Fruit fly (Drosophila melanogaster) whole organism, wandering third instar larva: Measurements from ENCODE around the gene pall.

Experiments used
- Abd-B ChIP-seq: fragments of >200 bp; optimal IDR thresholded peaks from 2 replicates; lab custom pipeline; 2017; ENCODE audit warnings: missing biosample characterization, missing genetic modification characterization
- CG32264 ChIP-seq: fragments of 200-800 bp; sonication (Bioruptor generic); optimal IDR thresholded peaks from 2 replicates; lab custom pipeline; 2016; ENCODE audit warnings: missing biosample characterization, missing genetic modification characterization
- CG9705 ChIP-seq: fragments of 200-800 bp; sonication (Bioruptor generic); optimal IDR thresholded peaks from 2 replicates; lab custom pipeline; 2018; ENCODE audit warnings: missing biosample characterization, mild to moderate bottlenecking, missing genetic modification characterization
- CrebA ChIP-seq: fragments of 200-800 bp; sonication (Bioruptor generic); optimal IDR thresholded peaks from 2 replicates; lab custom pipeline; 2016; ENCODE audit warnings: missing biosample characterization, mild to moderate bottlenecking, missing genetic modification characterization, borderline replicate concordance
- Dfd ChIP-seq: fragments of >200 bp; optimal IDR thresholded peaks from 2 replicates; lab custom pipeline; 2017; ENCODE audit warnings: missing biosample characterization, missing genetic modification characterization
- Dif ChIP-seq: fragments of 200-275, 200-300 bp; sonication (Bioruptor generic); optimal IDR thresholded peaks from 2 replicates; lab custom pipeline; 2018; ENCODE audit warnings: missing biosample characterization, missing genetic modification characterization; ENCODE audit not compliant: partially characterized antibody
- GATAd ChIP-seq: sonication (Bioruptor generic); optimal IDR thresholded peaks from 2 replicates; lab custom pipeline; 2016; ENCODE audit warnings: missing biosample characterization, missing genetic modification characterization
- HLH106 ChIP-seq: fragments of 200-800 bp; optimal IDR thresholded peaks from 3 replicates; lab custom pipeline; 2019; ENCODE audit warnings: missing biosample characterization, mild to moderate bottlenecking, missing genetic modification characterization, moderate library complexity
- Hnf4 ChIP-seq: fragments of 200-800 bp; sonication (Bioruptor generic); optimal IDR thresholded peaks from 2 replicates; lab custom pipeline; 2016; ENCODE audit warnings: missing biosample characterization, mild to moderate bottlenecking, missing genetic modification characterization
- Hr78 ChIP-seq: fragments of >200 bp; optimal IDR thresholded peaks from 2 replicates; lab custom pipeline; 2017; ENCODE audit warnings: missing biosample characterization, missing genetic modification characterization
- Hr83 ChIP-seq: fragments of 200-300 bp; sonication (Bioruptor generic); optimal IDR thresholded peaks from 2 replicates; lab custom pipeline; 2016; ENCODE audit warnings: missing biosample characterization, mild to moderate bottlenecking, missing genetic modification characterization, moderate library complexity; ENCODE audit not compliant: poor library complexity, severe bottlenecking
- Jra ChIP-seq: sonication (Bioruptor generic); optimal IDR thresholded peaks from 2 replicates; lab custom pipeline; 2016; ENCODE audit warnings: missing biosample characterization, missing genetic modification characterization
- Mio ChIP-seq: sonication (Bioruptor generic); optimal IDR thresholded peaks from 2 replicates; lab custom pipeline; 2016; ENCODE audit warnings: missing biosample characterization, missing genetic modification characterization
- Myc ChIP-seq: fragments of >200 bp; optimal IDR thresholded peaks from 2 replicates; lab custom pipeline; 2017
- N ChIP-seq: fragments of >200 bp; optimal IDR thresholded peaks from 2 replicates; lab custom pipeline; 2018; ENCODE audit warnings: missing biosample characterization, missing external identifiers, missing genetic modification characterization
- OdsH ChIP-seq: fragments of 200-800 bp; sonication (Bioruptor generic); optimal IDR thresholded peaks from 2 replicates; lab custom pipeline; 2016; ENCODE audit warnings: missing biosample characterization, mild to moderate bottlenecking, missing genetic modification characterization
- Rel ChIP-seq, 2 experiments: fragments of 200-800 bp; sonication (Bioruptor generic) in 1 of 2; optimal IDR thresholded peaks; 2 replicates in 1 of 2; 3 replicates in 1 of 2; lab custom pipeline; 2016 to 2019; ENCODE audit warnings: mild to moderate bottlenecking in 2 of 2, missing biosample characterization in 2 of 2, missing genetic modification characterization in 2 of 2, moderate library complexity in 1 of 2
- Sp1 ChIP-seq: fragments of 200-800 bp; sonication (Bioruptor generic); optimal IDR thresholded peaks from 3 replicates; lab custom pipeline; 2019; ENCODE audit warnings: missing biosample characterization, mild to moderate bottlenecking, missing genetic modification characterization, moderate library complexity
- Vsx2 ChIP-seq: fragments of 200-300, 225-300 bp; sonication (Bioruptor generic); optimal IDR thresholded peaks from 2 replicates; lab custom pipeline; 2018; ENCODE audit warnings: missing biosample characterization, missing genetic modification characterization; ENCODE audit not compliant: partially characterized antibody
- br ChIP-seq: fragments of 200-800 bp; sonication (Bioruptor generic); optimal IDR thresholded peaks from 2 replicates; lab custom pipeline; 2016; ENCODE audit warnings: missing biosample characterization, missing genetic modification characterization
- brk ChIP-seq: fragments of 200-800 bp; sonication (Bioruptor generic); optimal IDR thresholded peaks from 2 replicates; lab custom pipeline; 2016; ENCODE audit warnings: missing biosample characterization, mild to moderate bottlenecking, missing genetic modification characterization
- dl ChIP-seq, 2 experiments: fragments of 175-275, 200-275 bp in 1 of 2; fragments of 200-275 bp in 1 of 2; sonication (Bioruptor generic); optimal IDR thresholded peaks; lab custom pipeline; 2018; ENCODE audit warnings: mild to moderate bottlenecking in 2 of 2, missing biosample characterization in 2 of 2, missing genetic modification characterization in 2 of 2, moderate library complexity in 2 of 2; ENCODE audit not compliant: partially characterized antibody in 2 of 2, insufficient read depth in 1 of 2
- dmrt93B ChIP-seq: fragments of 200-800 bp; sonication (Bioruptor generic); optimal IDR thresholded peaks from 2 replicates; lab custom pipeline; 2018; ENCODE audit warnings: missing biosample characterization, mild to moderate bottlenecking, missing genetic modification characterization
- dsf ChIP-seq: sonication (Bioruptor generic); optimal IDR thresholded peaks from 2 replicates; lab custom pipeline; 2016; ENCODE audit warnings: missing biosample characterization, missing genetic modification characterization, borderline replicate concordance
- ey ChIP-seq: fragments of 200-800 bp; sonication (Bioruptor generic); optimal IDR thresholded peaks from 2 replicates; lab custom pipeline; 2016; ENCODE audit warnings: missing biosample characterization, missing genetic modification characterization
- foxo ChIP-seq, 2 experiments: fragments of 200-800 bp; sonication (Bioruptor generic); optimal IDR thresholded peaks; 2 replicates in 1 of 2; 3 replicates in 1 of 2; lab custom pipeline; 2016 to 2017; ENCODE audit warnings: missing biosample characterization in 2 of 2, missing genetic modification characterization in 2 of 2
- fru ChIP-seq: fragments of 200-800 bp; sonication (Bioruptor generic); optimal IDR thresholded peaks from 3 replicates; lab custom pipeline; 2016; ENCODE audit warnings: missing biosample characterization, mild to moderate bottlenecking, missing genetic modification characterization
- h ChIP-seq: fragments of 200-800 bp; sonication (Bioruptor generic); optimal IDR thresholded peaks from 3 replicates; lab custom pipeline; 2016; ENCODE audit warnings: missing biosample characterization, mild to moderate bottlenecking, missing genetic modification characterization
- jim ChIP-seq: fragments of 175-275, 200-325 bp; sonication (Bioruptor generic); optimal IDR thresholded peaks from 2 replicates; lab custom pipeline; 2016; ENCODE audit warnings: missing biosample characterization, mild to moderate bottlenecking, missing genetic modification characterization
- lola ChIP-seq: fragments of >200 bp; optimal IDR thresholded peaks from 2 replicates; lab custom pipeline; 2017; ENCODE audit warnings: missing biosample characterization, missing genetic modification characterization
- pan ChIP-seq: fragments of >200 bp; optimal IDR thresholded peaks from 2 replicates; lab custom pipeline; 2017
- psq ChIP-seq: fragments of 200-800 bp; sonication (Bioruptor generic); optimal IDR thresholded peaks from 3 replicates; lab custom pipeline; 2017; ENCODE audit warnings: missing biosample characterization, mild to moderate bottlenecking, missing genetic modification characterization, moderate library complexity
- rgr ChIP-seq: fragments of 200-800 bp; sonication (Bioruptor generic); optimal IDR thresholded peaks from 3 replicates; lab custom pipeline; 2016; ENCODE audit warnings: missing biosample characterization, mild to moderate bottlenecking, missing genetic modification characterization
- sage ChIP-seq: fragments of 200-800 bp; sonication (Bioruptor generic); optimal IDR thresholded peaks from 2 replicates; lab custom pipeline; 2016; ENCODE audit warnings: missing biosample characterization, mild to moderate bottlenecking, missing genetic modification characterization
- sv ChIP-seq: fragments of 200-800 bp; sonication (Bioruptor generic); optimal IDR thresholded peaks from 3 replicates; lab custom pipeline; 2016; ENCODE audit warnings: missing biosample characterization, missing genetic modification characterization
- tai ChIP-seq: sonication (Bioruptor generic); optimal IDR thresholded peaks from 2 replicates; lab custom pipeline; 2016; ENCODE audit warnings: missing biosample characterization, missing genetic modification characterization
- woc ChIP-seq: sonication (Bioruptor generic); optimal IDR thresholded peaks from 2 replicates; lab custom pipeline; 2016; ENCODE audit warnings: missing biosample characterization, mild to moderate bottlenecking, missing genetic modification characterization

Gene pall

DNA sequence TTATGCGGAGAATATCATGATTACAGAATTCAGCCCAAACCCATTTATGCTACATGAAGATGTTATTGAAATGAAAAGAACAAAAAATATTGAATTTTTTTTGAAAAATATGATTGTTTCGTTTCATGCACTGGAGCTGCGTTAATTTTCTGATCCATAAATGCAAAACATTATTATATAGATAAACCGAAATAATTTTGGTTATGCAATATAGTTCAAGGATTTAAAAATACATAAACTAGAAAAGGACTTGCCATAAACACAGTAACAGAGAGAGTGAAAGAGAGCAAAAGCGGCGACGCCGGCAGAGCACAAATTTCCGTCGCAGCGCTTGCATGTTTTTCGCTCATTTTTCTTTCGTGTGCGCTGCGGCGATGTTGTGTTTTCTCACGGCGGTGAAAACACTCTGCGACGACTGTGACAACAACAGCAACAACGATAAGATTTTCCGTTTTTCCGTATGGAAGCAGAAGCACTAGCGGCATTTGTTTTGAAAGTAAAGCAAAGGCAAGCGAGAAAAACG, 25.3 kb downstream of the pall start:
- TF ChIP-seq Sp1 (peak; percentile 94), CG9705 (GFP tag; lab: Kevin White, UChicago) (peak; percentile 81), woc (GFP tag; lab: Kevin White, UChicago) (peak; percentile 89), rgr (peak; percentile 73), br (GFP tag; lab: Kevin White, UChicago) (peak; percentile 83), sv (GFP tag; lab: Kevin White, UChicago) (peak; percentile 70), CG32264 (GFP tag; lab: Kevin White, UChicago) (peak; percentile 50), Abd-B (GFP tag; lab: Kevin White, UChicago) (no peak), Jra (GFP tag; lab: Kevin White, UChicago) (peak; percentile 24), CrebA (GFP tag; lab: Kevin White, UChicago) (no peak), Rel (GFP tag; optimal IDR thresholded peaks at IDR 0.05; lab: Kevin White, UChicago) (no peak), Rel (tag; optimal IDR thresholded peaks at IDR 0.05; lab: Kevin White, UChicago) (peak; percentile 61), jim (no peak), ey (GFP tag; lab: Kevin White, UChicago) (peak; percentile 76), dsf (peak; percentile 26), Hnf4 (GFP tag; lab: Kevin White, UChicago) (peak; percentile 62), h (peak; percentile 89), foxo (GFP tag; optimal IDR thresholded peaks at IDR 0.05; lab: Kevin White, UChicago) (peak; percentile 0 to 86), HLH106 (tag; lab: Kevin White, UChicago) (peak; percentile 88), fru (peak; percentile 89), tai (peak; percentile 61), OdsH (GFP tag; lab: Kevin White, UChicago) (peak; percentile 78), N (GFP tag; lab: Kevin White, UChicago) (no peak), Hr78 (no peak), sage (GFP tag; lab: Kevin White, UChicago) (peak; percentile 82), pan (no peak), Hr83 (no peak), Myc (lab: Kevin White, UChicago) (no peak), Mio (GFP tag; lab: Kevin White, UChicago) (no peak), GATAd (GFP tag; lab: Kevin White, UChicago) (no peak), Dfd (GFP tag; lab: Kevin White, UChicago) (no peak), Dif (GFP tag; lab: Kevin White, UChicago) (no peak), Vsx2 (GFP tag; lab: Kevin White, UChicago) (no peak), psq (GFP tag; lab: Kevin White, UChicago) (peak; percentile 61), lola (GFP tag; lab: Kevin White, UChicago) (no peak), dmrt93B (peak; percentile 79), dl (GFP tag; optimal IDR thresholded peaks at IDR 0.05; lab: Kevin White, UChicago; ENCODE audit: insufficient read depth in 1 of 2, partially characterized antibody in 2 of 2) (no peak), brk (peak; percentile 84)
- TF ChIP-seq, all 38 proteins: peak for 22

- TF ChIP-seq Dif (GFP tag; lab: Kevin White, UChicago) (peak; percentile 32), CG32264 (GFP tag; lab: Kevin White, UChicago) (no peak), Vsx2 (GFP tag; lab: Kevin White, UChicago) (no peak), tai (no peak)
Measured at dm6 chr3L:9461670-9462246, 25.8 kb downstream of the pall start.
